1 worm cellular context compared by ENCODE assay signal in genomic region chrIII:4906365-4906764, ce11.
TF ChIP-seq lines count a peak whose summit lies in the region.

No protein-coding gene starts in this region.

TF ChIP-seq in whole organism, L4 larva, 104 proteins besides CTCF, POLR2A, EP300 and RAD21 (continued from another document):
- TF ChIP-seq nhr-41 (GFP tag; IDR thresholded peaks at IDR 0.05; lab: Robert Waterston, UW) (0 out of 2 replicates have a peak, but pooled peaks have one; percentile 14), F10B5.3 (tag; optimal IDR thresholded peaks at IDR 0.05; lab: Kevin White, UChicago) (no peak), daf-12 (tag; optimal IDR thresholded peaks at IDR 0.05; lab: Kevin White, UChicago) (no peak), nhr-102 (tag; optimal IDR thresholded peaks at IDR 0.05; lab: Kevin White, UChicago) (no peak)
